Worm (Caenorhabditis elegans) whole organism, young adult: ENCODE data around the gene dnsn-1.

Experiments
- F10E7.11 ChIP-seq: sonication (generic microtip); optimal IDR thresholded peaks from 2 replicates; lab custom pipeline; 2017; ENCODE audit warnings: mild to moderate bottlenecking, missing genetic modification characterization, moderate library complexity, missing compliant biosample characterization
- ZK185.1 ChIP-seq: sonication (generic microtip); optimal IDR thresholded peaks from 2 replicates; lab custom pipeline; 2016; ENCODE audit warnings: mild to moderate bottlenecking, missing genetic modification characterization, missing compliant biosample characterization; ENCODE audit not compliant: poor library complexity, severe bottlenecking
- egl-44 ChIP-seq: fragments of 200-800 bp; sonication (Bioruptor generic); IDR thresholded peaks from 2 replicates; pipeline ENCODE4 v1.3.6; 2022; ENCODE audit warnings: missing genetic modification reagents, missing genetic modification characterization, missing compliant biosample characterization
- hlh-26 ChIP-seq: fragments of 200-800 bp; sonication (Bioruptor generic); conservative IDR thresholded peaks from 2 replicates; pipeline ENCODE4 v1.3.6; 2022; ENCODE audit warnings: missing genetic modification reagents, missing genetic modification characterization, missing compliant biosample characterization
- lin-35 ChIP-seq, 3 experiments: fragments of 150-350 bp in 2 of 3; sonication (generic microtip) in 1 of 3; optimal IDR thresholded peaks; 2 replicates each; lab custom pipeline; 2014 to 2018; ENCODE audit warnings: missing biosample characterization in 3 of 3, missing genetic modification characterization in 3 of 3, missing genetic modification reagents in 3 of 3
- nfya-2 ChIP-seq: fragments of 200-800 bp; sonication (Bioruptor generic); IDR thresholded peaks from 2 replicates; pipeline ENCODE4 v1.3.6; 2022; ENCODE audit warnings: missing genetic modification reagents, missing genetic modification characterization, missing compliant biosample characterization
- nhr-90 ChIP-seq: sonication (generic microtip); optimal IDR thresholded peaks from 2 replicates; lab custom pipeline; 2016; ENCODE audit warnings: missing genotype, mild to moderate bottlenecking, missing genetic modification characterization, missing compliant biosample characterization
- snpc-1.1 ChIP-seq: sonication (generic microtip); optimal IDR thresholded peaks from 2 replicates; lab custom pipeline; 2017; ENCODE audit warnings: missing genetic modification characterization, mild to moderate bottlenecking, missing compliant biosample characterization, antibody characterized with exemption, moderate library complexity, missing genotype, missing genetic modification reagents; ENCODE audit not compliant: insufficient read depth
- unc-62 ChIP-seq: fragments of 150-350 bp; optimal IDR thresholded peaks from 2 replicates; lab custom pipeline; 2014; ENCODE audit warnings: missing biosample characterization, missing genetic modification reagents, missing genetic modification characterization

- TF ChIP-seq ZK185.1 (no peak), nfya-2 (GFP tag; lab: Robert Waterston, UW) (no peak), hlh-26 (GFP tag; lab: Robert Waterston, UW) (no peak), unc-62 (no peak), F10E7.11 (no peak), egl-44 (GFP tag; lab: Robert Waterston, UW) (no peak), nhr-90 (tag; lab: Kevin White, UChicago) (no peak), lin-35 (GFP tag; optimal IDR thresholded peaks at IDR 0.05; lab: Kevin White, UChicago) (no peak), snpc-1.1 (no peak)
Measured at ce11 chrII:372235-372634, 38.5 kb downstream of the dnsn-1 start.
